Fruit fly (Drosophila melanogaster): ENCODE results near the gene PolD1.

Gene PolD1

DNA sequence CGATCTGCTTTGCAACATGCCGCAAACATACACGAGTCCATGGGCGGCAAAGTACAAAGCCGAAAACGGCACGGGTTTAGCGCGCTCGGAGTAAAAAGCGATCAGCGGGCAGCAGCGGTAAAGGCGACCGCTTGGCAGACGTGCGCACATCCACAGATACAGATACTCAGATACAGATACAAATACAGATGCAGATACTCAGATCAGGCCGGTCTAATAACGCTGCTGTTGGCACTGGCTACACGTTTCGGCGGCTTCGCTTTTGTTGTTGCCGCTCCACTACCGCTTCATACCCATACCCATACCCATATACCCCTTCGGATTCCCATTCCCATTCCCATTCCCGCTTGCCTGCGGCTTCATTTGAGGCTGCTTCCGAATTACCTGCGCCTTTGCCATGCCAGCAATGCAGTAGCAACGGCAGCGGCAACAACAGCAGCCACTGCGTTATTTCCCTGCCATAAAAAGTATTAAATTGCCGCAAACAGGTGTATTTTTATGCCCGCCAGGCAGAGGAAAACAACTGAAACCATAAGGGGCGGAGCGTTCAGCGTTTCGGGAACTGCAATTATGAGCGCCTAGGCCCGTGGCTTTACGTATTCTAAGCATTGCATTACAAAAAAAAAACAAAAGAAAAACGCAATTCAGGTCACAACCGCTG is 37.5 kb upstream of the PolD1 start:
- TF ChIP-seq psq (GFP tag; optimal IDR thresholded peaks at IDR 0.05): no peak
- no peak for TF ChIP-seq CG32264 (GFP tag; optimal IDR thresholded peaks at IDR 0.05)
- no peak for TF ChIP-seq Hr78 (GFP tag; optimal IDR thresholded peaks at IDR 0.05)
- TF ChIP-seq brk (GFP tag; optimal IDR thresholded peaks at IDR 0.05): no peak
- no peak for TF ChIP-seq Abd-B (GFP tag; optimal IDR thresholded peaks at IDR 0.05)
- TF ChIP-seq fru (GFP tag; optimal IDR thresholded peaks at IDR 0.05): no peak
- no peak for TF ChIP-seq dmrt93B (GFP tag; optimal IDR thresholded peaks at IDR 0.05)
- no peak for TF ChIP-seq jim (GFP tag; optimal IDR thresholded peaks at IDR 0.05)
- no peak for TF ChIP-seq CrebA (GFP tag; optimal IDR thresholded peaks at IDR 0.05; ENCODE audit: borderline replicate concordance)
- TF ChIP-seq HLH106 (tag; optimal IDR thresholded peaks at IDR 0.05): no peak
- no peak for TF ChIP-seq Hr83 (GFP tag; optimal IDR thresholded peaks at IDR 0.05; ENCODE audit: poor library complexity, severe bottlenecking)
- TF ChIP-seq Hnf4 (GFP tag; optimal IDR thresholded peaks at IDR 0.05): no peak
- TF ChIP-seq OdsH (GFP tag; optimal IDR thresholded peaks at IDR 0.05): no peak

DNA sequence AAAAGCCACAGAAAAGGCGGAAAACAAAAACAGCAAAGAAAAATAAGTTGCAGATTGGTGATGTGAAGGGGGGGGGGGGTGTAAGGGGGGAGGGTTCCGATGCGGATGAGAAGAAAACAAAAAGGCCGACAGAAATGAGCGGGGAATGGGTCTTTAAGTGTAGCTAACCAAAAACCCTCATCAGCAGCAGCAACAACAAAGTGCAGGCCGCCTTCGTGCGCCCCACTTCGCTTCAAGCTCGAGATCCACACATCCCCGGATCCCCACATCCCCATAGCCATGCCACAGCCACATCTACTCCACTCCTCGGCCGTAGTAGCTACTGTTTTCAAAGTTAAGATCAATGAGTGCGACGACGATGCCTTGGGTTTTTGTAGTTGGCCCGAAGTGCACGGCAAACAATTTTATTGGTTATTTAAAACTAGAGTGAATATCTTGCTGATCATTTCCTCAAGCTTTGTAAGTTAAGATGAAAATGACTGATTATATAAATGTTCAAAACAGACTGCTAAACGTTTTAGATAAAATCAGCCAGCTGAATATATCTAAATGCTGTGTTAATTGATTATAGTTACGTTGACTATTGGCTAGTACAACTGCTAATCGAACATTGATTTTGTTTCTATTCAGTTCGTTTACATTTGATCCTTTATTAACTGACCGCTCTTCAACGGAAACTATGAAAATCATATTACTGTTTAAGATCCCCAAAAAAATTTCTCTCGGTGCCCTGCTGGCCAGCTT is 36.8 kb upstream of the PolD1 start:
- no peak for TF ChIP-seq Hr83 (GFP tag; optimal IDR thresholded peaks at IDR 0.05; ENCODE audit: poor library complexity, severe bottlenecking)
- TF ChIP-seq dl (GFP tag; optimal IDR thresholded peaks at IDR 0.05; ENCODE audit: insufficient read depth in 1 of 2, partially characterized antibody in 2 of 2): no peak
- TF ChIP-seq Vsx2 (GFP tag; optimal IDR thresholded peaks at IDR 0.05; ENCODE audit: partially characterized antibody): no peak
- peak; percentile 27 for TF ChIP-seq Hnf4 (GFP tag; optimal IDR thresholded peaks at IDR 0.05)
- TF ChIP-seq Abd-B (GFP tag; optimal IDR thresholded peaks at IDR 0.05): no peak
- peak; percentile 72 for TF ChIP-seq fru (GFP tag; optimal IDR thresholded peaks at IDR 0.05)
- no peak for TF ChIP-seq dsf (GFP tag; optimal IDR thresholded peaks at IDR 0.05; ENCODE audit: borderline replicate concordance)
- TF ChIP-seq foxo (GFP tag; optimal IDR thresholded peaks at IDR 0.05): peak in 1 of 2 experiments; percentile 69
- peak; percentile 66 for TF ChIP-seq ey (GFP tag; optimal IDR thresholded peaks at IDR 0.05)
- TF ChIP-seq Dif (GFP tag; optimal IDR thresholded peaks at IDR 0.05; ENCODE audit: partially characterized antibody): no peak
- no peak for TF ChIP-seq brk (GFP tag; optimal IDR thresholded peaks at IDR 0.05)
- no peak for TF ChIP-seq Hr78 (GFP tag; optimal IDR thresholded peaks at IDR 0.05)
- TF ChIP-seq usp (GFP tag; optimal IDR thresholded peaks at IDR 0.05): no peak
- TF ChIP-seq pan (optimal IDR thresholded peaks at IDR 0.05): no peak
- no peak for TF ChIP-seq Jra (GFP tag; optimal IDR thresholded peaks at IDR 0.05)
- peak; percentile 62 for TF ChIP-seq OdsH (GFP tag; optimal IDR thresholded peaks at IDR 0.05)
- peak; percentile 6 for TF ChIP-seq CG32264 (GFP tag; optimal IDR thresholded peaks at IDR 0.05)
- peak; percentile 59 for TF ChIP-seq dmrt93B (GFP tag; optimal IDR thresholded peaks at IDR 0.05)
- TF ChIP-seq sv (GFP tag; optimal IDR thresholded peaks at IDR 0.05): no peak
- no peak for TF ChIP-seq Mio (GFP tag; optimal IDR thresholded peaks at IDR 0.05)
- TF ChIP-seq woc (GFP tag; optimal IDR thresholded peaks at IDR 0.05): peak; percentile 71
- TF ChIP-seq br (GFP tag; optimal IDR thresholded peaks at IDR 0.05): peak; percentile 62
- no peak for TF ChIP-seq GATAd (GFP tag; optimal IDR thresholded peaks at IDR 0.05)
- TF ChIP-seq Sp1 (GFP tag; optimal IDR thresholded peaks at IDR 0.05): peak; percentile 70
- TF ChIP-seq jim (GFP tag; optimal IDR thresholded peaks at IDR 0.05): no peak
- peak; percentile 69 for TF ChIP-seq psq (GFP tag; optimal IDR thresholded peaks at IDR 0.05)
- TF ChIP-seq Dfd (GFP tag; optimal IDR thresholded peaks at IDR 0.05): peak; percentile 11
- peak; percentile 38 for TF ChIP-seq rgr (GFP tag; optimal IDR thresholded peaks at IDR 0.05)
- peak; percentile 41 for TF ChIP-seq tai (GFP tag; optimal IDR thresholded peaks at IDR 0.05)
- peak; percentile 65 for TF ChIP-seq h (GFP tag; optimal IDR thresholded peaks at IDR 0.05)
- no peak for TF ChIP-seq N (GFP tag; optimal IDR thresholded peaks at IDR 0.05)
- peak; percentile 61 for TF ChIP-seq HLH106 (tag; optimal IDR thresholded peaks at IDR 0.05)
- TF ChIP-seq CG9705 (GFP tag; optimal IDR thresholded peaks at IDR 0.05): peak; percentile 47
- TF ChIP-seq CrebA (GFP tag; optimal IDR thresholded peaks at IDR 0.05; ENCODE audit: borderline replicate concordance): no peak
- TF ChIP-seq lola (GFP tag; optimal IDR thresholded peaks at IDR 0.05): no peak

All from whole organism, wandering third instar larva.